Worm (Caenorhabditis elegans) whole organism, young adult: ENCODE data around the gene maa-1.

Experiments
- T07F8.4 ChIP-seq: sonication (generic microtip); optimal IDR thresholded peaks from 2 replicates; lab custom pipeline; 2016; ENCODE audit warnings: mild to moderate bottlenecking, missing genetic modification characterization, moderate library complexity, missing compliant biosample characterization
- T26A5.8 ChIP-seq: sonication (generic microtip); optimal IDR thresholded peaks from 2 replicates; lab custom pipeline; 2016; ENCODE audit warnings: missing genetic modification characterization, missing compliant biosample characterization
- aptf-3 ChIP-seq: fragments of 200-800 bp; sonication (Bioruptor generic); IDR thresholded peaks from 2 replicates; pipeline ENCODE4 v1.3.6; 2022; ENCODE audit warnings: missing genetic modification characterization, missing compliant biosample characterization
- dpl-1 ChIP-seq: fragments of 150-350 bp; optimal IDR thresholded peaks from 2 replicates; lab custom pipeline; 2014; ENCODE audit warnings: missing biosample characterization, missing genetic modification reagents, missing genetic modification characterization
- him-1 ChIP-seq: sonication (generic microtip); optimal IDR thresholded peaks from 2 replicates; lab custom pipeline; 2016; ENCODE audit warnings: missing genotype, missing genetic modification reagents, missing genetic modification characterization, missing compliant biosample characterization
- hlh-12 ChIP-seq: sonication (generic microtip); optimal IDR thresholded peaks from 2 replicates; lab custom pipeline; 2016; ENCODE audit warnings: missing genetic modification characterization, missing compliant biosample characterization
- hsf-1 ChIP-seq: fragments of 200-800 bp; sonication (Bioruptor generic); IDR thresholded peaks from 2 replicates; pipeline ENCODE4 v1.3.6; 2022; ENCODE audit warnings: missing genetic modification reagents, missing genetic modification characterization, missing compliant biosample characterization
- lir-1 ChIP-seq: fragments of 200-800 bp; sonication (Bioruptor generic); conservative IDR thresholded peaks from 2 replicates; pipeline ENCODE4 v1.3.6; 2022; ENCODE audit warnings: missing genetic modification reagents, missing genetic modification characterization, missing compliant biosample characterization
- nhr-90 ChIP-seq: sonication (generic microtip); optimal IDR thresholded peaks from 2 replicates; lab custom pipeline; 2016; ENCODE audit warnings: missing genotype, mild to moderate bottlenecking, missing genetic modification characterization, missing compliant biosample characterization
- rpc-1 ChIP-seq, 2 experiments: fragments of 150-350 bp in 1 of 2; sonication (generic microtip) in 1 of 2; optimal IDR thresholded peaks; 2 replicates each; lab custom pipeline; 2014 to 2018; ENCODE audit warnings: missing biosample characterization in 1 of 2, missing genetic modification characterization in 1 of 2, missing genetic modification reagents in 1 of 2, missing genotype in 1 of 2
- sptf-2 ChIP-seq: fragments of 200-800 bp; sonication (Bioruptor generic); optimal IDR thresholded peaks from 2 replicates; lab custom pipeline; 2018; ENCODE audit warnings: mild to moderate bottlenecking, missing genetic modification characterization, missing compliant biosample characterization
- unc-130 ChIP-seq: sonication (generic microtip); optimal IDR thresholded peaks from 2 replicates; lab custom pipeline; 2016; ENCODE audit warnings: missing genetic modification reagents, missing genetic modification characterization, missing compliant biosample characterization
- unc-62 ChIP-seq: fragments of 150-350 bp; optimal IDR thresholded peaks from 2 replicates; lab custom pipeline; 2014; ENCODE audit warnings: missing biosample characterization, missing genetic modification reagents, missing genetic modification characterization

ce11 chrIII:11824580-11824979 lies 2.3 kb upstream of the maa-1 start:
- TF ChIP-seq T26A5.8 (tag; lab: Kevin White, UChicago), result no peak
- TF ChIP-seq nhr-90, result no peak
- no peak for TF ChIP-seq dpl-1 (GFP tag; lab: Kevin White, UChicago)
- no peak for TF ChIP-seq him-1
- TF ChIP-seq rpc-1 (optimal IDR thresholded peaks at IDR 0.05; lab: Kevin White, UChicago), result no peak
- no peak for TF ChIP-seq rpc-1 (tag; optimal IDR thresholded peaks at IDR 0.05; lab: Kevin White, UChicago)
- TF ChIP-seq unc-62 (GFP tag; lab: Kevin White, UChicago), result no peak
- no peak for TF ChIP-seq sptf-2 (GFP tag; lab: Kevin White, UChicago)
- no peak for TF ChIP-seq aptf-3 (GFP tag; lab: Robert Waterston, UW)
- TF ChIP-seq hlh-12 (tag; lab: Kevin White, UChicago), result no peak
- TF ChIP-seq T07F8.4, result no peak
- peak; percentile 35; the same call in 1 of the 2 replicates for TF ChIP-seq hsf-1 (GFP tag; lab: Robert Waterston, UW)
- TF ChIP-seq unc-130 (GFP tag; lab: Kevin White, UChicago), result no peak
- no peak for TF ChIP-seq lir-1
